Fruit fly (Drosophila melanogaster): ENCODE measurements around the gene CG32264.

dm6 chr3L:3667594-3667993 is 138.7 kb downstream of the CG32264 start:
- TF ChIP-seq gl (tag; optimal IDR thresholded peaks at IDR 0.05) (no peak), rn (GFP tag; IDR thresholded peaks at IDR 0.05) (no peak), CG10348 (GFP tag; IDR thresholded peaks at IDR 0.05) (no peak), CG15710 (tag; optimal IDR thresholded peaks at IDR 0.05) (peak; percentile 49), EcR (GFP tag; optimal IDR thresholded peaks at IDR 0.05) (no peak), CG32121 (GFP tag; IDR thresholded peaks at IDR 0.05) (no peak), CG17806 (tag; optimal IDR thresholded peaks at IDR 0.05) (peak; percentile 41), CG14655 (GFP tag; optimal IDR thresholded peaks at IDR 0.05) (peak; percentile 19), Pif1A (GFP tag; optimal IDR thresholded peaks at IDR 0.05) (no peak), Pif1B (GFP tag; optimal IDR thresholded peaks at IDR 0.05) (peak; percentile 26), Ets98B (GFP tag; IDR thresholded peaks at IDR 0.05) (0 out of 2 replicates have a peak, but pooled peaks have one; percentile 8), CG13204 (GFP tag; optimal IDR thresholded peaks at IDR 0.05) (no peak), D1 (tag; optimal IDR thresholded peaks at IDR 0.05) (no peak), CG9948 (tag; optimal IDR thresholded peaks at IDR 0.05) (peak; percentile 35)
